Worm (Caenorhabditis elegans): ENCODE data around the gene Y45F3A.4.

Gene Y45F3A.4

DNA sequence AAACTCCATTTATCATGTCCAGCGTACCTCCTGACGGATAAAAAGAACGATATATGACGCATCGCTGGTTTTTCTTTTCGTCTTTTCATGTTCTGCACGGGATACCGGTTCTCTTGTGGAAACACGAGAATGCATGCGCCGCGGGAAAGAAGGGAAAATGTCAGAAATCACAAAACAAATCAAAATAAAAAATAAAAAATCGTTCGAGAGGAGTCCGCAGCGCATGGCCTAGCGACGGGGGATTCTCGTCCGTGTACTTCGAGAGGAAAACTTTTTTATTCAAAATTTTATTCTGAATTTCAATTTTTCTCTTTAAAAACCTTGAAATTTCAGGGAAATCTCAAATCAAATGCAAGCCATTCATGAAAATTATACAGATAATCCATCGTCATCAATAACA, 46.0 kb upstream of the Y45F3A.4 start, which contains the start of the genes lron-10 and hpr-9 (continued):
- TF ChIP-seq ztf-11 (tag; optimal IDR thresholded peaks at IDR 0.05) = no peak
- TF ChIP-seq ceh-82 (tag; optimal IDR thresholded peaks at IDR 0.05) = no peak
- peak; percentile 84 for TF ChIP-seq nhr-25 (tag; optimal IDR thresholded peaks at IDR 0.05)
- no peak for TF ChIP-seq nhr-237 (tag; optimal IDR thresholded peaks at IDR 0.05)

ce11 chrIII:10615166-10615565, 39.9 kb upstream of the Y45F3A.4 start, which contains the start of gene mrpl-22:
TSS of gene mrpl-22 (plus strand) at chrIII:10615466.
- TF ChIP-seq nhr-77 (tag; optimal IDR thresholded peaks at IDR 0.05) = no peak
- no peak for TF ChIP-seq nhr-25 (tag; optimal IDR thresholded peaks at IDR 0.05)
- TF ChIP-seq nhr-21 (tag; optimal IDR thresholded peaks at IDR 0.05) = no peak
- TF ChIP-seq sma-3 (GFP tag; optimal IDR thresholded peaks at IDR 0.05) = no peak
- no peak for TF ChIP-seq lin-13 (GFP tag; optimal IDR thresholded peaks at IDR 0.05)

DNA sequence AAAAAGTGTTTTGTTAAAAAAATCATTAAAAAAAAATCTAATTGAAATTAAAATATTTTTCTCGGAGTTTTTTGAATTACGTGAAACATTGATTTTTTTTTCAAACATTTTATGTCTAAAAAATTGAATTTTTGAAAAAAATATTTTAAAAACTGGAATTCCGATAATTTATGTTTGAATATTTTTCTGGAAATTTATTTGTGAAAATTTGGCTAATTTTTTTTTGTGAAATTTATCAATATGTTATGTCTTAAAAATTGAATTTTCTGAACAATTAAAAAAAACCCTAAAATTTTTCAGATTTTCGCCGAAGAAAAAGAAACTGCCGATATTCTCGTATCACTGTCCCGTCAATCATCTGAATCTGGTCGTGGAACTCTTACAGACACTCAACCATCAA, 37.1 kb upstream of the Y45F3A.4 start, which contains the start of gene Y39A1A.24:
Gene Y39A1A.24 (plus strand): TSS at position 301 of the 400 bp plus-strand sequence.
- TF ChIP-seq nhr-77 (tag; optimal IDR thresholded peaks at IDR 0.05) = no peak
- no peak for TF ChIP-seq ceh-82 (tag; optimal IDR thresholded peaks at IDR 0.05)
- TF ChIP-seq C34F6.9 (tag; optimal IDR thresholded peaks at IDR 0.05) = no peak
- TF ChIP-seq mdl-1 (tag; optimal IDR thresholded peaks at IDR 0.05) = no peak
- TF ChIP-seq elt-1 (tag; optimal IDR thresholded peaks at IDR 0.05) = no peak

DNA sequence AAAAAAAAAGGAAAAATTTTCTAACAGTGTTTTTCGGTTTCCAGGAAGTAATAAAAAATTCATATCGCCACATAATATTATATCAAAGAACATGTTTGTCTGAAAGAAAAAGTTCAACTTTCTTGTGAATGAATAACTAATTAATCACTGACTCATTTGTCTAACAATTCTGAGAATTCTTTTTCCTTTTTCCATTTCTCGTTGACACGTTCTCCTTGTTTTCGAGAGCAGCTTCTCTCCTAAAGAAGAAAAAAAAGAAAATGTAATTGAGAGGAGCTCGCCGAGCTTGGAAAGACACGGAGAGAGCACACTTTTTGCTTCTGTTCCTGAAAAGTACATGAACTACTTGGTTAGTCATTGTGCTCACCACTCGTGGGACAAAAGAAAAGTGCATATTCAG, 32.9 kb upstream of the Y45F3A.4 start:
- TF ChIP-seq egl-27 (tag; optimal IDR thresholded peaks at IDR 0.05) (no peak), unc-55 (GFP tag; optimal IDR thresholded peaks at IDR 0.05) (peak; percentile 62), unc-39 (tag; optimal IDR thresholded peaks at IDR 0.05) (no peak), crh-2 (tag; optimal IDR thresholded peaks at IDR 0.05) (peak; percentile 29), zag-1 (tag; optimal IDR thresholded peaks at IDR 0.05) (no peak), lin-13 (GFP tag; optimal IDR thresholded peaks at IDR 0.05) (peak; percentile 7), C34F6.9 (tag; optimal IDR thresholded peaks at IDR 0.05) (peak; percentile 75), ama-1 (optimal IDR thresholded peaks at IDR 0.05) (no peak), unc-62 (GFP tag; optimal IDR thresholded peaks at IDR 0.05) (no peak), lsy-2 (tag; optimal IDR thresholded peaks at IDR 0.05) (peak in 1 of 2 experiments; percentile 24), peb-1 (tag; optimal IDR thresholded peaks at IDR 0.05) (no peak)

ce11 chrIII:10605049-10605448, 29.8 kb upstream of the Y45F3A.4 start, which contains the start of gene rabx-5:
TSS of gene rabx-5 (plus strand) at chrIII:10605349.
- TF ChIP-seq ztf-11 (tag; optimal IDR thresholded peaks at IDR 0.05) (no peak), ama-1 (optimal IDR thresholded peaks at IDR 0.05) (no peak), ztf-1 (GFP tag; conservative IDR thresholded peaks at IDR 0.05) (no peak), mab-5 (tag; optimal IDR thresholded peaks at IDR 0.05) (no peak), nhr-6 (tag; optimal IDR thresholded peaks at IDR 0.05) (no peak), skn-1 (tag; optimal IDR thresholded peaks at IDR 0.05) (no peak), nhr-12 (tag; optimal IDR thresholded peaks at IDR 0.05) (no peak), dmd-4 (tag; optimal IDR thresholded peaks at IDR 0.05) (no peak), alr-1 (tag; optimal IDR thresholded peaks at IDR 0.05) (no peak)

ce11 chrIII:10604325-10604724, 29.1 kb upstream of the Y45F3A.4 start:
- TF ChIP-seq nhr-21 (tag; optimal IDR thresholded peaks at IDR 0.05) = peak; percentile 45
- peak; percentile 6 for TF ChIP-seq unc-55 (GFP tag; optimal IDR thresholded peaks at IDR 0.05)
- no peak for TF ChIP-seq nhr-6 (tag; optimal IDR thresholded peaks at IDR 0.05)
- peak; percentile 18 for TF ChIP-seq C34F6.9 (tag; optimal IDR thresholded peaks at IDR 0.05)
- peak in 1 of 2 experiments; percentile 23 for TF ChIP-seq lsy-2 (tag; optimal IDR thresholded peaks at IDR 0.05)
- TF ChIP-seq nhr-129 (tag; optimal IDR thresholded peaks at IDR 0.05) = peak; percentile 32
- no peak for TF ChIP-seq alr-1 (tag; optimal IDR thresholded peaks at IDR 0.05)
- peak; percentile 55 for TF ChIP-seq lin-11 (tag; optimal IDR thresholded peaks at IDR 0.05)

- TF ChIP-seq fos-1 (tag; optimal IDR thresholded peaks at IDR 0.05) (no peak), gmeb-1 (tag; optimal IDR thresholded peaks at IDR 0.05) (no peak), lin-13 (GFP tag; optimal IDR thresholded peaks at IDR 0.05) (no peak), nhr-237 (tag; optimal IDR thresholded peaks at IDR 0.05) (no peak)
Observed at ce11 chrIII:10603248-10603647, 28.0 kb upstream of the Y45F3A.4 start, which contains the start of gene Y39A1A.2. TSS of gene Y39A1A.2 (minus strand) at chrIII:10603566.
